Fruit fly (Drosophila melanogaster) whole organism, adult: ENCODE results near the gene Nup35.

Source experiments
- CG14711 ChIP-seq: fragments of 200-800 bp; sonication (Bioruptor generic); optimal IDR thresholded peaks from 2 replicates; lab custom pipeline; 2018; ENCODE audit warnings: missing biosample characterization, mild to moderate bottlenecking, missing genetic modification characterization, moderate library complexity
- bab1 ChIP-seq: fragments of 200-800 bp; sonication (Bioruptor generic); optimal IDR thresholded peaks from 3 replicates; lab custom pipeline; 2019; ENCODE audit warnings: missing biosample characterization, mild to moderate bottlenecking, missing genetic modification characterization, moderate library complexity

dm6 chrX:18684928-18685327 is 36.9 kb downstream of the Nup35 start:
- TF ChIP-seq bab1 (GFP tag; lab: Kevin White, UChicago) (no peak), CG14711 (tag; lab: Kevin White, UChicago) (no peak)
